Fruit fly (Drosophila melanogaster) whole organism, wandering third instar larva: Measurements from ENCODE around the gene CG42833.

ENCODE experiments used
- Mio ChIP-seq: sonication (Bioruptor generic); optimal IDR thresholded peaks from 2 replicates; lab custom pipeline; 2016; ENCODE audit warnings: missing biosample characterization, missing genetic modification characterization
- pan ChIP-seq: fragments of >200 bp; optimal IDR thresholded peaks from 2 replicates; lab custom pipeline; 2017
- psq ChIP-seq: fragments of 200-800 bp; sonication (Bioruptor generic); optimal IDR thresholded peaks from 3 replicates; lab custom pipeline; 2017; ENCODE audit warnings: missing biosample characterization, mild to moderate bottlenecking, missing genetic modification characterization, moderate library complexity
- sage ChIP-seq: fragments of 200-800 bp; sonication (Bioruptor generic); optimal IDR thresholded peaks from 2 replicates; lab custom pipeline; 2016; ENCODE audit warnings: missing biosample characterization, mild to moderate bottlenecking, missing genetic modification characterization

dm6 chr3L:20226153-20226552 lies 26.3 kb downstream of the CG42833 start:
- TF ChIP-seq sage (no peak), psq (no peak), pan (lab: Kevin White, UChicago) (no peak), Mio (GFP tag; lab: Kevin White, UChicago) (no peak)
